Fruit fly (Drosophila melanogaster): ENCODE measurements around the gene Tspo.

Gene Tspo

DNA sequence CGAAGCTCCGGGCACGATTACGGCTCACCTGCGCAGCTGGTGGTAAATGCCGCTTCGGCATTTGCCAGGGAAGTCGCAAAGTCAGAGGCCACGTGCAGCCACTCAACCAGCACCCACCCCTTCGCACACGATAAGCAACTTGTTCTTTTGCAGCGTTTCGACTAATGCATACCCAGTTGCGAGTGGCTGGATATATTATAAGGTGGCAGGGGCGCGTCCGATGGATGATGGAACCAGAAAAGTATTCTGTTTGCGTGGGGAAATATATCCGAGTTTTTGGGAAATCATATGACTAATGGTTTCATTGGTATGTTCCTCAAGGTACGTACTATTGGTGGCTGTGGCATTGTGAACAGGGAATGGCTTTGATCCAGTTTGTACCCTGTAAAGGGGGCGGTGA lies 9.8 kb upstream of the Tspo start (continued):
- TF ChIP-seq CG6254 (GFP tag; optimal IDR thresholded peaks at IDR 0.05) (no peak), seq (GFP tag; IDR thresholded peaks at IDR 0.05) (no peak), CG11247 (GFP tag; IDR thresholded peaks at IDR 0.05) (0 out of 2 replicates have a peak, but pooled peaks have one; percentile 8), vnd (GFP tag; IDR thresholded peaks at IDR 0.05; ENCODE audit: partially characterized antibody) (peak; percentile 56; the same call in 1 of the 3 replicates), sna (GFP tag; IDR thresholded peaks at IDR 0.05; ENCODE audit: partially characterized antibody) (0 out of 2 replicates have a peak, but pooled peaks have one; percentile 41), nerfin-1 (tag; optimal IDR thresholded peaks at IDR 0.05) (peak; percentile 27), Hand (GFP tag; optimal IDR thresholded peaks at IDR 0.05) (no peak), prd (optimal IDR thresholded peaks at IDR 0.05) (no peak), prd (GFP tag; IDR thresholded peaks at IDR 0.05) (0 out of 3 replicates have a peak, but pooled peaks have one; percentile 11), CG13123 (GFP tag; optimal IDR thresholded peaks at IDR 0.05) (no peak), CG32767 (GFP tag; IDR thresholded peaks at IDR 0.05) (no peak), Hmr (GFP tag; optimal IDR thresholded peaks at IDR 0.05) (no peak), CG1602 (GFP tag; optimal IDR thresholded peaks at IDR 0.05) (no peak), CG10321 (GFP tag; IDR thresholded peaks at IDR 0.05) (no peak), crp (GFP tag; optimal IDR thresholded peaks at IDR 0.05) (no peak), HLH4C (GFP tag; IDR thresholded peaks at IDR 0.05; ENCODE audit: partially characterized antibody) (peak; percentile 76), CG16813 (GFP tag; IDR thresholded peaks at IDR 0.05; ENCODE audit: partially characterized antibody) (0 out of 3 replicates have a peak, but pooled peaks have one; percentile 38), wor (GFP tag; IDR thresholded peaks at IDR 0.05) (no peak), mld (GFP tag; IDR thresholded peaks at IDR 0.05; ENCODE audit: partially characterized antibody) (0 out of 3 replicates have a peak, but pooled peaks have one; percentile 40), sens (GFP tag) (peak; percentile 3), CG6791 (GFP tag; IDR thresholded peaks at IDR 0.05; ENCODE audit: partially characterized antibody) (peak; percentile 74), Opbp (GFP tag; IDR thresholded peaks at IDR 0.05; ENCODE audit: partially characterized antibody) (peak; percentile 55; the same call in 1 of the 3 replicates), CG17568 (GFP tag; optimal IDR thresholded peaks at IDR 0.05) (no peak), CG8281 (tag; optimal IDR thresholded peaks at IDR 0.05) (no peak), CG12071 (GFP tag; optimal IDR thresholded peaks at IDR 0.05) (no peak), H15 (GFP tag; IDR thresholded peaks at IDR 0.05) (0 out of 3 replicates have a peak, but pooled peaks have one; percentile 12), nerfin-2 (GFP tag; IDR thresholded peaks at IDR 0.05; ENCODE audit: partially characterized antibody) (peak; percentile 61; the same call in 1 of the 2 replicates), Ptx1 (GFP tag; IDR thresholded peaks at IDR 0.05) (0 out of 2 replicates have a peak, but pooled peaks have one; percentile 15), D19B (GFP tag; optimal IDR thresholded peaks at IDR 0.05) (peak; percentile 61), hbn (GFP tag; IDR thresholded peaks at IDR 0.05; ENCODE audit: partially characterized antibody) (no peak), row (GFP tag; IDR thresholded peaks at IDR 0.05) (peak; percentile 75)

DNA sequence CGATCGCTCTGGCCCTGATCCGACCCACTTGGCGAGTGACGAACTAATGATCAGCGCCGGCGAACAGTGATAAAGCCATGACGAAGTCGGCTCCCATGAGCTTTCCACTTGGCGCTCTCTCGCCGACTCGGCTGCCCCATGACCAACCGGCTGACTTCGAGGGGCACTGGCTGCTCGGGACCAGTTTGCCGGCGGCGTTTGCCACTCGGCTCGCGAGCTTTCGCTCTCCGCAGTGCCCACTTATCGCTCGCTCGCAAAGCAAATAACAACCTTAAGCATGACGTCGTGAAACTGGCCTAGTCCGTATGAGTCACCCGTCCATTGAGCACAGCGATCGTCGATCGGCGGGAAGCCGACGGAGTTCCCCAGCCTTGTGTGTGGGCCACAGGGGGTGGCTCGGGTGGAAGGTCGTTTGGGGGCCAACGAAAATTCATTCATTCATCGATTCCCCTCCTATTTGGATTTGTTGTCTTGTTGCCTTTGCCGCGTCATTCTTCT lies 6.9 kb upstream of the Tspo start, which contains the start of gene Ets21C:
TSS of gene Ets21C (minus strand) at position 492 of the 498 bp plus-strand sequence.
- peak; percentile 72 for TF ChIP-seq CG10543 (GFP tag; optimal IDR thresholded peaks at IDR 0.05)
- TF ChIP-seq fd96Cb (tag; optimal IDR thresholded peaks at IDR 0.05) = no peak
- TF ChIP-seq CG8290 (GFP tag; optimal IDR thresholded peaks at IDR 0.05) = no peak
- TF ChIP-seq CG8290 (tag; optimal IDR thresholded peaks at IDR 0.05) = peak in 1 of 2 experiments; percentile 58
- TF ChIP-seq Nf-YC (tag; optimal IDR thresholded peaks at IDR 0.05) = peak; percentile 54
- no peak for TF ChIP-seq CG13624 (GFP tag; optimal IDR thresholded peaks at IDR 0.05)
- TF ChIP-seq Doc2 (GFP tag; IDR thresholded peaks at IDR 0.05) = no peak
- 0 out of 2 replicates have a peak, but pooled peaks have one; percentile 13 for TF ChIP-seq Ptx1 (GFP tag; IDR thresholded peaks at IDR 0.05)
- no peak for TF ChIP-seq CG12659 (GFP tag; optimal IDR thresholded peaks at IDR 0.05)
- peak; percentile 59 for TF ChIP-seq CG15514 (GFP tag; optimal IDR thresholded peaks at IDR 0.05)
- peak; percentile 38 for TF ChIP-seq her (GFP tag; optimal IDR thresholded peaks at IDR 0.05)
- peak; percentile 88; the same call in 2 of the 4 replicates for TF ChIP-seq chinmo (GFP tag; IDR thresholded peaks at IDR 0.05; ENCODE audit: partially characterized antibody)
- no peak for TF ChIP-seq Ets65A (GFP tag)
- peak; percentile 69 for TF ChIP-seq sens (GFP tag)
- TF ChIP-seq Eip74EF (GFP tag; optimal IDR thresholded peaks at IDR 0.05) = peak in 1 of 2 experiments; percentile 40
- TF ChIP-seq MTF-1 (GFP tag; optimal IDR thresholded peaks at IDR 0.05; ENCODE audit: borderline replicate concordance) = no peak
- TF ChIP-seq nerfin-2 (GFP tag; IDR thresholded peaks at IDR 0.05; ENCODE audit: partially characterized antibody) = no peak
- peak; percentile 65 for TF ChIP-seq Atf6 (GFP tag; IDR thresholded peaks at IDR 0.05)
- TF ChIP-seq CG18599 (GFP tag; optimal IDR thresholded peaks at IDR 0.05) = peak; percentile 34
- TF ChIP-seq CG16779 (GFP tag; IDR thresholded peaks at IDR 0.05) = no peak
- TF ChIP-seq kay (GFP tag; optimal IDR thresholded peaks at IDR 0.05) = peak; percentile 98
